Fruit fly (Drosophila melanogaster) whole organism, embryonic: Measurements from ENCODE around the gene CG17376.

ENCODE experiments used
- Antp ChIP-seq: fragments of 200-800 bp; sonication (Bioruptor generic); optimal IDR thresholded peaks from 3 replicates; lab custom pipeline; 2016; ENCODE audit warnings: missing biosample characterization, missing genetic modification characterization
- Atf6 ChIP-seq: fragments of 200-800 bp; sonication (Bioruptor generic); IDR thresholded peaks from 2 replicates; pipeline ENCODE4 v1.3.6; 2022; ENCODE audit warnings: missing biosample characterization, missing genetic modification characterization
- B-H2 ChIP-seq: fragments of 200-800 bp; sonication (Bioruptor generic); optimal IDR thresholded peaks from 2 replicates; lab custom pipeline; 2018; ENCODE audit warnings: missing biosample characterization, mild to moderate bottlenecking, missing genetic modification characterization
- CG10462 ChIP-seq: fragments of 200-800 bp; sonication (Bioruptor generic); optimal IDR thresholded peaks from 2 replicates; lab custom pipeline; 2016; ENCODE audit warnings: missing biosample characterization, missing genetic modification characterization
- CG11504 ChIP-seq: fragments of 200-800 bp; sonication (Bioruptor generic); optimal IDR thresholded peaks from 3 replicates; lab custom pipeline; 2019; ENCODE audit warnings: missing biosample characterization, mild to moderate bottlenecking, missing genetic modification characterization, moderate library complexity
- CG12104 ChIP-seq: fragments of 200-800 bp; sonication (Bioruptor generic); optimal IDR thresholded peaks from 3 replicates; lab custom pipeline; 2016; ENCODE audit warnings: missing biosample characterization, missing genetic modification characterization
- CG14710 ChIP-seq: fragments of 200-800 bp; sonication (Bioruptor generic); optimal IDR thresholded peaks from 3 replicates; lab custom pipeline; 2019; ENCODE audit warnings: missing biosample characterization, mild to moderate bottlenecking, missing genetic modification characterization, moderate library complexity
- CG15011 ChIP-seq: fragments of 200-800 bp; sonication (Bioruptor generic); optimal IDR thresholded peaks from 3 replicates; lab custom pipeline; 2018; ENCODE audit warnings: missing biosample characterization, mild to moderate bottlenecking, missing genetic modification characterization
- CG16779 ChIP-seq: fragments of 200-800 bp; sonication (Bioruptor generic); IDR thresholded peaks from 2 replicates; pipeline ENCODE4 v1.3.6; 2022; ENCODE audit warnings: missing biosample characterization, missing genetic modification characterization
- CG17612 ChIP-seq: fragments of 200-800 bp; sonication (Bioruptor generic); IDR thresholded peaks from 2 replicates; pipeline ENCODE4 v1.3.6; 2022; ENCODE audit warnings: missing biosample characterization, missing genetic modification characterization
- CG18262 ChIP-seq: fragments of 200-800 bp; optimal IDR thresholded peaks from 3 replicates; lab custom pipeline; 2019; ENCODE audit warnings: missing biosample characterization, mild to moderate bottlenecking, missing genetic modification characterization, moderate library complexity
- CG1832 ChIP-seq: fragments of 200-800 bp; sonication (Bioruptor generic); optimal IDR thresholded peaks from 2 replicates; lab custom pipeline; 2017; ENCODE audit warnings: missing biosample characterization, mild to moderate bottlenecking, missing genetic modification characterization, inconsistent platforms
- CG18764 ChIP-seq: fragments of 200-800 bp; sonication (Bioruptor generic); optimal IDR thresholded peaks from 3 replicates; lab custom pipeline; 2016; ENCODE audit warnings: missing biosample characterization, missing genetic modification characterization
- CG30431 ChIP-seq: fragments of 200-800 bp; sonication (Bioruptor generic); optimal IDR thresholded peaks from 2 replicates; lab custom pipeline; 2017; ENCODE audit warnings: missing biosample characterization, missing genetic modification characterization
- CG34224 ChIP-seq: fragments of 200-800 bp; sonication (Bioruptor generic); IDR thresholded peaks from 3 replicates; pipeline ENCODE4 v1.3.6; 2022; ENCODE audit warnings: missing biosample characterization, missing genetic modification characterization; ENCODE audit not compliant: partially characterized antibody
- CG42726 ChIP-seq: fragments of 200-800 bp; sonication (Bioruptor generic); IDR thresholded peaks from 2 replicates; pipeline ENCODE4 v1.3.6; 2022; ENCODE audit warnings: missing biosample characterization, missing genetic modification characterization; ENCODE audit not compliant: partially characterized antibody
- CG4707 ChIP-seq: fragments of 200-800 bp; sonication (Bioruptor generic); optimal IDR thresholded peaks from 2 replicates; lab custom pipeline; 2018; ENCODE audit warnings: missing biosample characterization, mild to moderate bottlenecking, missing genetic modification characterization, moderate library complexity
- CG6765 ChIP-seq: fragments of 200-800 bp; sonication (Bioruptor generic); optimal IDR thresholded peaks from 3 replicates; lab custom pipeline; 2017; ENCODE audit warnings: missing biosample characterization, mild to moderate bottlenecking, missing genetic modification characterization
- CG7556 ChIP-seq: fragments of 200-800 bp; sonication (Bioruptor generic); optimal IDR thresholded peaks from 2 replicates; lab custom pipeline; 2017; ENCODE audit warnings: missing biosample characterization, mild to moderate bottlenecking, missing genetic modification characterization
- Chrac-16 ChIP-seq: fragments of 200-800 bp; sonication (Bioruptor generic); optimal IDR thresholded peaks from 3 replicates; lab custom pipeline; 2016; ENCODE audit warnings: missing biosample characterization, missing genetic modification characterization
- Dad ChIP-seq: fragments of 200-800 bp; sonication (Bioruptor generic); optimal IDR thresholded peaks from 3 replicates; lab custom pipeline; 2016; ENCODE audit warnings: missing biosample characterization, missing genetic modification characterization
- Jarid2 ChIP-seq: fragments of 200-800 bp; sonication (Bioruptor generic); optimal IDR thresholded peaks from 3 replicates; lab custom pipeline; 2017; ENCODE audit warnings: mild to moderate bottlenecking, missing biosample characterization, missing genetic modification reagents, missing genetic modification characterization
- Mes4 ChIP-seq: fragments of 200-800 bp; sonication (Bioruptor generic); optimal IDR thresholded peaks from 2 replicates; lab custom pipeline; 2016; ENCODE audit warnings: missing biosample characterization, missing genetic modification characterization
- Oaz ChIP-seq: fragments of 200-800 bp; sonication (Bioruptor generic); IDR thresholded peaks from 2 replicates; pipeline ENCODE4 v1.3.6; 2022; ENCODE audit warnings: missing biosample characterization, missing genetic modification characterization
- Opbp ChIP-seq: fragments of 200-800 bp; sonication (Bioruptor generic); IDR thresholded peaks from 3 replicates; pipeline ENCODE4 v1.3.6; 2022; ENCODE audit warnings: missing biosample characterization, missing genetic modification characterization; ENCODE audit not compliant: partially characterized antibody
- Scr ChIP-seq: fragments of 200-800 bp; sonication (Bioruptor generic); IDR thresholded peaks from 2 replicates; pipeline ENCODE4 v1.3.6; 2022; ENCODE audit warnings: missing biosample characterization, missing genetic modification characterization; ENCODE audit not compliant: partially characterized antibody
- Ssrp ChIP-seq: fragments of 200-800 bp; sonication (Bioruptor generic); optimal IDR thresholded peaks from 2 replicates; lab custom pipeline; 2018; ENCODE audit warnings: missing biosample characterization, mild to moderate bottlenecking, missing genetic modification characterization, moderate library complexity
- Stat92E ChIP-seq, 3 experiments: fragments of >200 bp in 2 of 3; fragments of 200-800 bp in 1 of 3; sonication (Bioruptor generic) in 1 of 3; optimal IDR thresholded peaks; 2 replicates each; lab custom pipeline; 2017 to 2019; ENCODE audit warnings: missing biosample characterization in 3 of 3, missing genetic modification characterization in 3 of 3, mild to moderate bottlenecking in 1 of 3, moderate library complexity in 1 of 3
- Trl ChIP-seq, 3 experiments: fragments of >200 bp in 2 of 3; fragments of 200-800 bp in 1 of 3; sonication (Bioruptor generic) in 1 of 3; optimal IDR thresholded peaks; 2 replicates in 1 of 3; 3 replicates in 2 of 3; lab custom pipeline; 2016 to 2017; ENCODE audit warnings: missing biosample characterization in 1 of 3, missing genetic modification characterization in 1 of 3
- amos ChIP-seq: fragments of 200-800 bp; sonication (Bioruptor generic); IDR thresholded peaks from 2 replicates; pipeline ENCODE4 v1.3.6; 2022; ENCODE audit warnings: missing biosample characterization, missing genetic modification characterization; ENCODE audit not compliant: partially characterized antibody
- bbx ChIP-seq: fragments of 200-800 bp; sonication (Bioruptor generic); IDR thresholded peaks from 2 replicates; pipeline ENCODE4 v1.3.6; 2022; ENCODE audit warnings: missing biosample characterization, missing genetic modification characterization; ENCODE audit not compliant: partially characterized antibody
- caup ChIP-seq: fragments of 200-800 bp; sonication (Bioruptor generic); optimal IDR thresholded peaks from 3 replicates; lab custom pipeline; 2017; ENCODE audit warnings: missing biosample characterization, mild to moderate bottlenecking, missing genetic modification characterization, moderate library complexity; ENCODE audit not compliant: severe bottlenecking
- cg ChIP-seq: fragments of 200-800 bp; sonication (Bioruptor generic); optimal IDR thresholded peaks from 3 replicates; lab custom pipeline; 2019; ENCODE audit warnings: missing biosample characterization, mild to moderate bottlenecking, missing genetic modification characterization, moderate library complexity
- chinmo ChIP-seq: fragments of 200-800 bp; sonication (Bioruptor generic); IDR thresholded peaks from 4 replicates; pipeline ENCODE4 v1.3.6; 2022; ENCODE audit warnings: missing biosample characterization, missing genetic modification characterization; ENCODE audit not compliant: partially characterized antibody
- danr ChIP-seq: fragments of 200-800 bp; sonication (Bioruptor generic); IDR thresholded peaks from 2 replicates; pipeline ENCODE4 v1.3.6; 2022; ENCODE audit warnings: missing biosample characterization, missing genetic modification characterization
- dm ChIP-seq: fragments of 200-800 bp; sonication (Bioruptor generic); optimal IDR thresholded peaks from 3 replicates; lab custom pipeline; 2016; ENCODE audit warnings: missing biosample characterization, missing genetic modification characterization
- en ChIP-seq: fragments of 200-800 bp; sonication (Bioruptor generic); optimal IDR thresholded peaks from 2 replicates; lab custom pipeline; 2016; ENCODE audit warnings: missing biosample characterization, missing genetic modification characterization
- esg ChIP-seq: fragments of 200-800 bp; sonication (Bioruptor generic); conservative IDR thresholded peaks from 2 replicates; pipeline ENCODE4 v1.3.6; 2022; ENCODE audit warnings: missing biosample characterization, missing genetic modification characterization
- fd96Cb ChIP-seq: fragments of 200-800 bp; sonication (Bioruptor generic); optimal IDR thresholded peaks from 2 replicates; lab custom pipeline; 2018; ENCODE audit warnings: missing biosample characterization, mild to moderate bottlenecking, missing genetic modification characterization, moderate library complexity
- gsb ChIP-seq: fragments of 200-800 bp; sonication (Bioruptor generic); IDR thresholded peaks from 2 replicates; pipeline ENCODE4 v1.3.6; 2022; ENCODE audit warnings: missing biosample characterization, missing genetic modification characterization
- knrl ChIP-seq: fragments of 200-800 bp; sonication (Bioruptor generic); IDR thresholded peaks from 3 replicates; pipeline ENCODE4 v1.3.6; 2022; ENCODE audit warnings: missing biosample characterization, missing genetic modification characterization; ENCODE audit not compliant: partially characterized antibody
- nerfin-2 ChIP-seq: fragments of 200-800 bp; sonication (Bioruptor generic); IDR thresholded peaks from 2 replicates; pipeline ENCODE4 v1.3.6; 2022; ENCODE audit warnings: missing biosample characterization, missing genetic modification characterization; ENCODE audit not compliant: partially characterized antibody
- oc ChIP-seq: fragments of 200-800 bp; sonication (Bioruptor generic); optimal IDR thresholded peaks from 2 replicates; lab custom pipeline; 2018; ENCODE audit warnings: missing biosample characterization, mild to moderate bottlenecking, missing genetic modification characterization, moderate library complexity
- pnt ChIP-seq: fragments of 200-800 bp; sonication (Bioruptor generic); optimal IDR thresholded peaks from 3 replicates; lab custom pipeline; 2016; ENCODE audit warnings: missing biosample characterization, missing genetic modification characterization
- sd ChIP-seq: fragments of 200-800 bp; sonication (Bioruptor generic); optimal IDR thresholded peaks from 3 replicates; lab custom pipeline; 2018; ENCODE audit warnings: missing biosample characterization, mild to moderate bottlenecking, missing genetic modification characterization, moderate library complexity
- so ChIP-seq: fragments of 200-800 bp; sonication (Bioruptor generic); IDR thresholded peaks from 3 replicates; pipeline ENCODE4 v1.3.6; 2022; ENCODE audit warnings: missing biosample characterization, missing genetic modification characterization
- tin ChIP-seq: fragments of 200-800 bp; sonication (Bioruptor generic); optimal IDR thresholded peaks from 3 replicates; lab custom pipeline; 2016; ENCODE audit warnings: missing biosample characterization, missing genetic modification characterization
- trh ChIP-seq: fragments of 200-800 bp; sonication (Bioruptor generic); optimal IDR thresholded peaks from 2 replicates; lab custom pipeline; 2016; ENCODE audit warnings: missing biosample characterization, missing genetic modification characterization
- z ChIP-seq: fragments of 200-800 bp; sonication (Bioruptor generic); IDR thresholded peaks from 3 replicates; pipeline ENCODE4 v1.3.6; 2022; ENCODE audit warnings: missing biosample characterization, missing genetic modification characterization

The CG17376 gene

dm6 chr2L:6794418-6794793 is 6.3 kb downstream of the CG17376 start (continued):
- TF ChIP-seq CG14710 (tag; lab: Kevin White, UChicago): no peak
- no peak for TF ChIP-seq Chrac-16 (GFP tag; lab: Kevin White, UChicago)
- no peak for TF ChIP-seq gsb (GFP tag; lab: Robert Waterston, UW)
- TF ChIP-seq CG18764 (GFP tag; lab: Kevin White, UChicago): no peak
- no peak for TF ChIP-seq tin (GFP tag; lab: Kevin White, UChicago)
- no peak for TF ChIP-seq CG30431
- no peak for TF ChIP-seq Antp (GFP tag; lab: Kevin White, UChicago)
- peak; percentile 59; the same call in 1 of the 2 replicates for TF ChIP-seq CG42726
- no peak for TF ChIP-seq CG17612 (GFP tag; lab: Robert Waterston, UW)
- TF ChIP-seq chinmo (GFP tag; lab: Robert Waterston, UW): peak; percentile 74; the same call in 1 of the 4 replicates
- TF ChIP-seq dm (GFP tag; lab: Kevin White, UChicago): no peak
- TF ChIP-seq Opbp (GFP tag; lab: Robert Waterston, UW): peak; percentile 48; the same call in 1 of the 3 replicates
- peak; percentile 29 for TF ChIP-seq CG6765 (GFP tag; lab: Kevin White, UChicago)
- TF ChIP-seq B-H2 (GFP tag; lab: Kevin White, UChicago): no peak
- TF ChIP-seq caup (GFP tag; lab: Kevin White, UChicago): no peak
- TF ChIP-seq trh (GFP tag; lab: Kevin White, UChicago): no peak
- 0 out of 3 replicates have a peak, but pooled peaks have one; percentile 35 for TF ChIP-seq knrl (GFP tag; lab: Robert Waterston, UW)
- peak; percentile 35 for TF ChIP-seq bbx (GFP tag; lab: Robert Waterston, UW)
- TF ChIP-seq CG15011 (GFP tag; lab: Kevin White, UChicago): no peak
- TF ChIP-seq Jarid2 (GFP tag; lab: Kevin White, UChicago): peak; percentile 89
- peak; percentile 25; the same call in 1 of the 2 replicates for TF ChIP-seq Scr
- no peak for TF ChIP-seq en (GFP tag; lab: Kevin White, UChicago)
- TF ChIP-seq CG34224 (GFP tag; lab: Robert Waterston, UW): no peak
- TF ChIP-seq fd96Cb: no peak
- peak; percentile 97 for TF ChIP-seq z
- no peak for TF ChIP-seq CG7556
- TF ChIP-seq so (GFP tag; lab: Robert Waterston, UW): no peak
- TF ChIP-seq CG18262: no peak
- peak; percentile 33 for TF ChIP-seq cg (GFP tag; lab: Kevin White, UChicago)
- TF ChIP-seq danr (GFP tag; lab: Robert Waterston, UW): no peak
- no peak for TF ChIP-seq CG1832 (GFP tag; lab: Kevin White, UChicago)
- no peak for TF ChIP-seq nerfin-2 (GFP tag; lab: Robert Waterston, UW)
- TF ChIP-seq CG16779: 0 out of 2 replicates have a peak, but pooled peaks have one; percentile 16
- TF ChIP-seq Mes4 (GFP tag; lab: Kevin White, UChicago): no peak
- no peak for TF ChIP-seq CG11504 (tag; lab: Kevin White, UChicago)
- no peak for TF ChIP-seq oc
- TF ChIP-seq Ssrp (tag; lab: Kevin White, UChicago): no peak
- no peak for TF ChIP-seq Oaz (GFP tag; lab: Robert Waterston, UW)
- peak; percentile 14; the same call in 1 of the 2 replicates for TF ChIP-seq amos (GFP tag; lab: Robert Waterston, UW)
- TF ChIP-seq sd (tag; lab: Kevin White, UChicago): no peak
- TF ChIP-seq Stat92E (GFP tag; optimal IDR thresholded peaks at IDR 0.05; lab: Kevin White, UChicago): peak in 1 of 3 experiments; percentile 8
- TF ChIP-seq CG12104 (GFP tag; lab: Kevin White, UChicago): no peak
- TF ChIP-seq esg (GFP tag; lab: Robert Waterston, UW): no peak
- no peak for TF ChIP-seq Atf6 (GFP tag; lab: Robert Waterston, UW)
- TF ChIP-seq Dad: no peak
- TF ChIP-seq CG10462: no peak
- no peak for TF ChIP-seq CG4707 (GFP tag; lab: Kevin White, UChicago)
- peak; percentile 2 to 68 for TF ChIP-seq Trl (optimal IDR thresholded peaks at IDR 0.05; lab: Kevin White, UChicago)
- no peak for TF ChIP-seq Trl (GFP tag; optimal IDR thresholded peaks at IDR 0.05; lab: Kevin White, UChicago)
- TF ChIP-seq pnt (GFP tag; lab: Kevin White, UChicago): no peak
